Fruit fly (Drosophila melanogaster): ENCODE measurements around the gene roq.

roq gene

DNA sequence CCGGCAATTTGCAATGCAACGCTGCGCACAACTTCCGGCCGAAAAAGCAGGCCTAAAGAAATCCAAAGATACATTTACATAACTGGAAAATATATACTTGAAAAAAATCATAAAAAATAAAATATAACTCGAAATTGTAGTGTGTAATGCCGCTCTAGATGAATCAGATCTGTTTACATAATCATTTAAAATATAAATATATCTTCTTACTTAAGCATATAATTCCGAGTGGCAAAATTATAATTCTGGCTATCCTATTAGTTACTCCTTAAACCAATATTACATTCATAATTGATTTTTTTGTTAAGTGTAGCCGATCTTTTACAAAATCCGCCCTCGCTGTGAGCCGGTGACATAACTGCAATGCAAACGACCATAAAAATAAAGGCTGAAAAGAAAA, 38.9 kb downstream of the roq start (continued):
- TF ChIP-seq CG6854 (GFP tag; optimal IDR thresholded peaks at IDR 0.05) (no peak), CG6808 (GFP tag; optimal IDR thresholded peaks at IDR 0.05) (no peak), CG6792 (GFP tag; optimal IDR thresholded peaks at IDR 0.05) (no peak), Met (GFP tag; optimal IDR thresholded peaks at IDR 0.05) (no peak), fkh (GFP tag; optimal IDR thresholded peaks at IDR 0.05) (no peak), Sox102F (GFP tag; optimal IDR thresholded peaks at IDR 0.05) (no peak), topi (GFP tag; optimal IDR thresholded peaks at IDR 0.05) (no peak), vri (GFP tag; optimal IDR thresholded peaks at IDR 0.05) (no peak), Hr39 (GFP tag; optimal IDR thresholded peaks at IDR 0.05) (no peak)

DNA sequence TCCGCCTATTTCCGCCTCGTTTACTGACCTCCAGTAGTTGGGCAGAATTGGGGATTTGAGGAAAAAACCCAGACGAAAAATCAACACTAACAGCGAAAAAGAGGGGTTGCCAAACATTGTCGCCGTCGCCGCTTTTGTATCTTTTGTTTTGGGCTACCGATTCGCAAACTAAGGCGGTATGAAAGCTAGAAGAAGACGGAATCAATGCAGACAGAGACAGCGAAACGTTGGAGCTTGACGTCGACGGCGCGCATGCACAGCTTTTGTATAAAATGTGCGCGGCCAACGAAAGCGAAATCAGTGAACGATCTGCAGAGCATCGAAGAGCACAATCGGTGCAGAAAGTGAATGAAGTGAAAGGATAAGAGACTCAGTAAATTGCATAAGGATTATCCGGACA, 39.7 kb downstream of the roq start, which contains the start of gene CG4998:
TSS of gene CG4998 (plus strand) at position 301 of the 400 bp plus-strand sequence.
- TF ChIP-seq Blimp-1 (GFP tag; optimal IDR thresholded peaks at IDR 0.05) (peak; percentile 75), salr (GFP tag; optimal IDR thresholded peaks at IDR 0.05) (no peak)

DNA sequence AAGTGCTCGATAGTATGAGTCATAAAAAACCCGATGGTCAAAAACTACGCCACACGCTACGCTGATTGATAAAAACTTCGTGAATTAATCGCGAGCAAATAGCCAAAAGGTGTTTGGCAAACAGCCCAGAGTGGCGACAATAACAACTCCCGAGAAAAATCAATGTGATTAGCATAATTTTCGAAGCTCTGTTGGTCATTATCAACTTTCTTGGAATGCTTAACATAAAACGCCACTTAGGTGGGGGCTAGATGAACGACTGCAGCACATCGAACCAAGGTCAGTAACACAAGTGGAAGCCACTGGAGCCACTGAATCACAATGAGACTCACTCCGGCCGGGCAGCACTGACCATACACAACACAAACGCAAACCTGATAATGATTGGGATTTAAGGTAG, 40.6 kb downstream of the roq start:
- no peak for TF ChIP-seq OdsH (GFP tag; optimal IDR thresholded peaks at IDR 0.05)
- no peak for TF ChIP-seq CG32006 (GFP tag; optimal IDR thresholded peaks at IDR 0.05)
- no peak for TF ChIP-seq Eip78C (GFP tag)

DNA sequence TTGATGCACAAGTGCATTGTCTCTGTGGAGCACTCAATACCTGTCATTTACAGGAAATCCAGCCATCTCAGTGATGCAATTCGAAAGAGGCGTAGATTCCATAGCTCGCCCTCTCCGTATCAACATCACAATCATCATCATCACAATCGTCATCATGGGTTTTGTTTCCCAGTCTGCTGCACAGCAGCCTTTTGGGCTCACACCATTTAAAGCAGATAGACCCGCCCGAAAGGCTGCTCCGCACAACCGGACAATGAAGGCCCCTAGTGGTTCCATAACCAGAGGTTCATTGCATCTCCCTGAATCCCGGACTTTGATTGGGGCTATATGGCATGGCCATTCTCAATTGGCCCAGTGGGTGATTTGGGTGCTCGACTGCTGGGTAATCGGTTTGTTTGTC, 43.5 kb downstream of the roq start:
- TF ChIP-seq Eip78C (GFP tag), result peak; percentile 41
- TF ChIP-seq spab (GFP tag; optimal IDR thresholded peaks at IDR 0.05), result no peak
- TF ChIP-seq eg (GFP tag; IDR thresholded peaks at IDR 0.05), result 0 out of 3 replicates have a peak, but pooled peaks have one; percentile 32

DNA sequence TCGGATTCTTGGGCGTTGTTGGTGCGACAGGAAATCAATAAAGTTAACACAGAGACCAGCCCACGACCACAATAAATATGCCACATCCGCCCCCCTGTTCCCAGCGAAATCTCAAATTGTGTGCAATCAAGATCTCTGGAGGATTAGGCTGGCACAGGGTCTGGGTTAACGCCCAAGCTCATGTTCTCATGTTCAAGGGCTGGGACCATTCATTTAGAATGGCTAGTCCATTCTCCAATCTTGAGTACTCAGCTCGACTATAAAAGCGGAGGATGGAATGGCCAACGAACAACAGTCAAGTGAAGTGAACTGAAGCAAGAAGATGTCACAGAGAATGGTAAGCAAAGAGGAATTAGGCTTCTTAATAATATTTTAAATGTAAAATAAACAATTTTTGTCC, 45.4 kb downstream of the roq start, which contains the start of gene CG13056:
TSS of gene CG13056 (plus strand) at position 301 of the 400 bp plus-strand sequence.
- TF ChIP-seq Smox (GFP tag; optimal IDR thresholded peaks at IDR 0.05) (no peak), Met (GFP tag; optimal IDR thresholded peaks at IDR 0.05) (no peak), Eip93F (GFP tag; optimal IDR thresholded peaks at IDR 0.05) (no peak), CG8632 (GFP tag; optimal IDR thresholded peaks at IDR 0.05) (no peak)

DNA sequence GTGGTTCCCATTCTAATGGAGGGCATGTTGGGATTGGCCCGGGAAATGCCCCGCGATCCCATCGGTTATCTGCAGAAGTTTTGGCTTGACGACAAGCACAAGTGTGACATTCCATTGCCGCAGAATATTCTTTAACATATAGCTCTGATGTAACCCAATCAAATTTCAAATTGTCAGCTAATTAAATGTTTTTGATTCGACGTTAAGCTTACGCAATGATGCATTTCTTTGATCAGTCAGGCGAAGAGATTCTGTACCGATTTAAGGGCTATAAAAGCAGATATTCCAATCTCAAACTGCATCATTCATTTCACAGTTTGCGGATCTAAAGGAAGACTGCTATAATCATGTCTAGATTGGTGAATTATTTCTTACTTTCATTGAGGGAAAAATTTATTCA, 46.7 kb downstream of the roq start, which contains the start of gene retinin:
TSS of gene retinin (plus strand) at position 301 of the 400 bp plus-strand sequence.
- TF ChIP-seq CG8319 (GFP tag; optimal IDR thresholded peaks at IDR 0.05), result no peak
- TF ChIP-seq fkh (GFP tag; optimal IDR thresholded peaks at IDR 0.05), result no peak
- no peak for TF ChIP-seq CG11762 (GFP tag; optimal IDR thresholded peaks at IDR 0.05; ENCODE audit: insufficient read depth)

DNA sequence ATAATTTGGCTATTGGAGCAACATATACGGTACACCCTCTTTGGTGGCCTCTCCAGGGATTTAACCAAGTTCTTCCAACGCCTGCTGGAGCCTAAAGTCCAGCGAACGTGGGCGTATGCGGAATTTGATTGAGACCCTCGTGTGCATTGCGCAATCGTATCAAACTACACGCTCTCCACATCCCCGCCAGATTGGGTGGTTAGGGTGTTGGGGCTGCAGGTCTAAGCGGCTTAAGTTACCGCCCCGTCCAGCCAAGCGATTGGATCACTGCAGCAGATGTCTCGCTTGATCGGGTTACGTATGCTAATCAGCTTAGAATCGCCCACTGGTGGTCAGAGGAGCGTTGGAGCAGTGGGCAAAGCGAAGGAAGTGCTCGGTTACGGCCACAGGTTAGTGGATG, 47.6 kb downstream of the roq start, which contains the start of gene CG33060:
TSS of gene CG33060 (plus strand) at position 301 of the 400 bp plus-strand sequence.
- no peak for TF ChIP-seq spab (GFP tag; optimal IDR thresholded peaks at IDR 0.05)
- TF ChIP-seq Hr38 (GFP tag; optimal IDR thresholded peaks at IDR 0.05), result no peak
- TF ChIP-seq lz (GFP tag; optimal IDR thresholded peaks at IDR 0.05), result no peak
- no peak for TF ChIP-seq OdsH (GFP tag; optimal IDR thresholded peaks at IDR 0.05)
- TF ChIP-seq CG10631 (GFP tag; optimal IDR thresholded peaks at IDR 0.05), result no peak
- TF ChIP-seq CG1621 (tag; optimal IDR thresholded peaks at IDR 0.05), result no peak
- TF ChIP-seq Eip78C (GFP tag), result no peak
- no peak for TF ChIP-seq fd85E (GFP tag; optimal IDR thresholded peaks at IDR 0.05)
- no peak for TF ChIP-seq CG8632 (GFP tag; optimal IDR thresholded peaks at IDR 0.05)
- TF ChIP-seq Hr4 (GFP tag; optimal IDR thresholded peaks at IDR 0.05), result no peak
- TF ChIP-seq CG6276 (GFP tag; optimal IDR thresholded peaks at IDR 0.05), result no peak
- no peak for TF ChIP-seq net (GFP tag; optimal IDR thresholded peaks at IDR 0.05)
- no peak for TF ChIP-seq Smox (GFP tag; optimal IDR thresholded peaks at IDR 0.05)
- no peak for TF ChIP-seq CG3919 (GFP tag; optimal IDR thresholded peaks at IDR 0.05)
- no peak for TF ChIP-seq Gug (GFP tag; IDR thresholded peaks at IDR 0.05)
- no peak for TF ChIP-seq fd59A (GFP tag; optimal IDR thresholded peaks at IDR 0.05)
- no peak for TF ChIP-seq CG4318 (GFP tag; optimal IDR thresholded peaks at IDR 0.05)
- TF ChIP-seq Hr39 (GFP tag; optimal IDR thresholded peaks at IDR 0.05), result no peak
